Fruit fly (Drosophila melanogaster): Measurements from ENCODE around the gene nis.
A peak's percentile ranks its signal among the peaks of the same experiment; 100 is the strongest.

The nis gene

dm6 chr2L:1632730-1633172 lies 45.8 kb upstream of the nis start (continued):
- TF ChIP-seq Med (GFP tag) (peak; percentile 100), D19A (tag; optimal IDR thresholded peaks at IDR 0.05) (peak; percentile 82), Oli (tag; optimal IDR thresholded peaks at IDR 0.05) (peak; percentile 96), lmd (GFP tag; IDR thresholded peaks at IDR 0.05) (peak; percentile 98), abd-A (tag; optimal IDR thresholded peaks at IDR 0.05) (peak; percentile 78), CG10543 (GFP tag; optimal IDR thresholded peaks at IDR 0.05) (peak; percentile 96), Fer1 (GFP tag; optimal IDR thresholded peaks at IDR 0.05) (peak; percentile 93), Lhr (GFP tag; optimal IDR thresholded peaks at IDR 0.05) (no peak), CG4617 (GFP tag; optimal IDR thresholded peaks at IDR 0.05; ENCODE audit: borderline replicate concordance) (peak; percentile 93), Optix (GFP tag; IDR thresholded peaks at IDR 0.05) (peak; percentile 94), B-H2 (GFP tag; optimal IDR thresholded peaks at IDR 0.05) (peak; percentile 93), Ada2b (GFP tag; IDR thresholded peaks at IDR 0.05) (peak; percentile 99), Lim3 (GFP tag; IDR thresholded peaks at IDR 0.05) (peak; percentile 98), ewg (GFP tag; optimal IDR thresholded peaks at IDR 0.05) (peak; percentile 63), CG12659 (GFP tag; optimal IDR thresholded peaks at IDR 0.05) (peak; percentile 98), Atf6 (GFP tag; IDR thresholded peaks at IDR 0.05) (peak; percentile 99), slou (GFP tag; optimal IDR thresholded peaks at IDR 0.05) (peak; percentile 96), Nf-YC (tag; optimal IDR thresholded peaks at IDR 0.05) (peak; percentile 86), Six4 (GFP tag; optimal IDR thresholded peaks at IDR 0.05) (peak; percentile 85), pros (GFP tag; optimal IDR thresholded peaks at IDR 0.05) (no peak), crp (GFP tag; optimal IDR thresholded peaks at IDR 0.05) (peak in 1 of 2 experiments; percentile 60), ac (GFP tag; optimal IDR thresholded peaks at IDR 0.05) (no peak), Poxn (GFP tag; IDR thresholded peaks at IDR 0.05) (peak; percentile 93), amos (GFP tag; IDR thresholded peaks at IDR 0.05; ENCODE audit: partially characterized antibody) (no peak), hth (optimal IDR thresholded peaks at IDR 0.05) (no peak), CG14014 (GFP tag; IDR thresholded peaks at IDR 0.05) (peak; percentile 99), Doc3 (GFP tag; IDR thresholded peaks at IDR 0.05; ENCODE audit: partially characterized antibody) (no peak), eve (GFP tag; optimal IDR thresholded peaks at IDR 0.05) (peak in 1 of 2 experiments; percentile 99), pita (GFP tag; optimal IDR thresholded peaks at IDR 0.05) (no peak), gce (GFP tag; IDR thresholded peaks at IDR 0.05) (peak; percentile 94; the same call in 2 of the 3 replicates), Kr (GFP tag; optimal IDR thresholded peaks at IDR 0.05) (no peak), HLH54F (GFP tag; optimal IDR thresholded peaks at IDR 0.05) (peak; percentile 95), rib (GFP tag; IDR thresholded peaks at IDR 0.05) (peak; percentile 98), CG14710 (tag; optimal IDR thresholded peaks at IDR 0.05) (no peak), CG34224 (GFP tag; IDR thresholded peaks at IDR 0.05; ENCODE audit: partially characterized antibody) (no peak), cg (GFP tag; optimal IDR thresholded peaks at IDR 0.05) (peak; percentile 76), gt (GFP tag; IDR thresholded peaks at IDR 0.05) (no peak), br (optimal IDR thresholded peaks at IDR 0.05) (no peak), CG14860 (GFP tag; IDR thresholded peaks at IDR 0.05; ENCODE audit: partially characterized antibody) (no peak), CG10321 (GFP tag; IDR thresholded peaks at IDR 0.05) (peak; percentile 87), E2f1 (GFP tag; IDR thresholded peaks at IDR 0.05) (peak; percentile 98), Atf3 (GFP tag; optimal IDR thresholded peaks at IDR 0.05) (peak; percentile 82), jigr1 (GFP tag; IDR thresholded peaks at IDR 0.05) (peak; percentile 95), D19B (GFP tag; optimal IDR thresholded peaks at IDR 0.05) (peak; percentile 78), Mrtf (GFP tag; IDR thresholded peaks at IDR 0.05) (peak; percentile 99), Elba2 (GFP tag; optimal IDR thresholded peaks at IDR 0.05) (no peak), CG6175 (GFP tag; IDR thresholded peaks at IDR 0.05) (peak; percentile 97), CG32767 (GFP tag; IDR thresholded peaks at IDR 0.05) (peak; percentile 96), mld (GFP tag; IDR thresholded peaks at IDR 0.05; ENCODE audit: partially characterized antibody) (no peak), Asciz (GFP tag; optimal IDR thresholded peaks at IDR 0.05) (peak; percentile 59), CG18764 (GFP tag; optimal IDR thresholded peaks at IDR 0.05) (peak; percentile 65)
